Fruit fly (Drosophila melanogaster) whole organism, prepupa: Measurements from ENCODE around the gene xit.

Experiments
- CG11762 ChIP-seq: fragments of 200-800 bp; sonication (Bioruptor generic); optimal IDR thresholded peaks from 3 replicates; lab custom pipeline; 2016; ENCODE audit warnings: missing biosample characterization, missing genetic modification characterization; ENCODE audit not compliant: insufficient read depth
- CG11902 ChIP-seq: fragments of 200-800 bp; sonication (Bioruptor generic); optimal IDR thresholded peaks from 3 replicates; lab custom pipeline; 2016; ENCODE audit warnings: missing biosample characterization, missing genetic modification characterization
- CG4318 ChIP-seq: fragments of 200-800 bp; sonication (Bioruptor generic); optimal IDR thresholded peaks from 3 replicates; lab custom pipeline; 2017; ENCODE audit warnings: missing biosample characterization, mild to moderate bottlenecking, missing genetic modification characterization
- CG6792 ChIP-seq: fragments of 200-800 bp; sonication (Bioruptor generic); optimal IDR thresholded peaks from 3 replicates; lab custom pipeline; 2016; ENCODE audit warnings: missing biosample characterization, missing genetic modification characterization
- CG6854 ChIP-seq: fragments of 200-800 bp; sonication (Bioruptor generic); optimal IDR thresholded peaks from 2 replicates; lab custom pipeline; 2017; ENCODE audit warnings: missing biosample characterization, mild to moderate bottlenecking, missing genetic modification characterization
- Hr39 ChIP-seq: fragments of 200-800 bp; sonication (Bioruptor generic); optimal IDR thresholded peaks from 2 replicates; lab custom pipeline; 2016; ENCODE audit warnings: missing biosample characterization, missing genetic modification characterization
- Lpt ChIP-seq: fragments of 200-800 bp; sonication (Bioruptor generic); optimal IDR thresholded peaks from 3 replicates; lab custom pipeline; 2016; ENCODE audit warnings: missing biosample characterization, missing genetic modification characterization
- OdsH ChIP-seq: fragments of 200-800 bp; sonication (Bioruptor generic); optimal IDR thresholded peaks from 3 replicates; lab custom pipeline; 2016; ENCODE audit warnings: missing biosample characterization, missing genetic modification characterization
- Sox102F ChIP-seq: fragments of 200-800 bp; sonication (Bioruptor generic); optimal IDR thresholded peaks from 2 replicates; lab custom pipeline; 2016; ENCODE audit warnings: missing biosample characterization, mild to moderate bottlenecking, missing genetic modification characterization
- achi ChIP-seq: fragments of 200-800 bp; sonication (Bioruptor generic); optimal IDR thresholded peaks from 3 replicates; lab custom pipeline; 2016; ENCODE audit warnings: missing biosample characterization, missing genetic modification characterization
- lz ChIP-seq: fragments of 200-800 bp; sonication (Bioruptor generic); optimal IDR thresholded peaks from 3 replicates; lab custom pipeline; 2016; ENCODE audit warnings: missing biosample characterization, missing genetic modification characterization

- TF ChIP-seq lz (GFP tag; lab: Kevin White, UChicago) (no peak), Hr39 (GFP tag; lab: Kevin White, UChicago) (no peak), Lpt (GFP tag; lab: Kevin White, UChicago) (no peak), CG11902 (GFP tag; lab: Kevin White, UChicago) (no peak), CG11762 (GFP tag; lab: Kevin White, UChicago) (no peak), CG4318 (GFP tag; lab: Kevin White, UChicago) (no peak), CG6792 (GFP tag; lab: Kevin White, UChicago) (no peak), achi (GFP tag; lab: Kevin White, UChicago) (no peak), CG6854 (GFP tag; lab: Kevin White, UChicago) (no peak), OdsH (GFP tag; lab: Kevin White, UChicago) (no peak), Sox102F (GFP tag; lab: Kevin White, UChicago) (no peak)
Measured at dm6 chrX:6803880-6804484, 16.8 kb upstream of the xit start.
